Worm (Caenorhabditis elegans): ENCODE data around the gene ZK1290.5.

DNA sequence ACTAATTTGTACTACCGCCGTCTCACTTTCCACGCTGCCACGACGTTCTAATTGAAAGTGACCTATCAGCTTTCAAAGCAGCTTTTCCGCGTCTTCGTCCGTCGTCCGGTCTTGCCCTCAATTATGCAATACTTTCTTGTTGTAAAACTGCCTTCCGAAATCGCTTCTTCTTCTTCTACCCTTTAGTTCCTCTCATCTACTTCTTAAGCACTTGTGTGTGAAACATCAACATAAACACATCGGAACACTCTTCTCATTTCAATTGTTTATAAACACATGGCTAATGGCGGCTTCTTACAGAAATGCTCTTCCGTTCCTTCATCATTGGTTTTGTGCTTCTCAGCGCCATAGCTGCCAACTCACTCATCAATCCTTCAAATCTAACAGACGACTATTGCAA lies 40.9 kb downstream of the ZK1290.5 start, which contains the start of gene F35D2.3:
- TF ChIP-seq mep-1 (tag; optimal IDR thresholded peaks at IDR 0.05) (no peak), ceh-43 (GFP tag; optimal IDR thresholded peaks at IDR 0.05) (no peak), nhr-237 (tag; optimal IDR thresholded peaks at IDR 0.05) (no peak), nhr-28 (tag; optimal IDR thresholded peaks at IDR 0.05) (no peak), snpc-4 (tag; optimal IDR thresholded peaks at IDR 0.05) (no peak), sptf-1 (tag; optimal IDR thresholded peaks at IDR 0.05) (no peak), cnd-1 (tag; optimal IDR thresholded peaks at IDR 0.05) (no peak), tbx-8 (GFP tag; optimal IDR thresholded peaks at IDR 0.05) (no peak), ztf-11 (tag; optimal IDR thresholded peaks at IDR 0.05) (no peak), nhr-76 (tag; optimal IDR thresholded peaks at IDR 0.05) (no peak), nhr-12 (tag; optimal IDR thresholded peaks at IDR 0.05) (no peak), lin-13 (tag; optimal IDR thresholded peaks at IDR 0.05) (no peak), lsy-2 (tag; optimal IDR thresholded peaks at IDR 0.05) (no peak)

Data from whole organism, mixed stage, embryonic.